Fruit fly (Drosophila melanogaster) whole organism, wandering third instar larva: ENCODE measurements around the gene gNacalpha.
A peak's percentile ranks its signal among the peaks of the same experiment; 100 is the strongest.

ENCODE experiments used
- CrebA ChIP-seq: fragments of 200-800 bp; sonication (Bioruptor generic); optimal IDR thresholded peaks from 2 replicates; lab custom pipeline; 2016; ENCODE audit warnings: missing biosample characterization, mild to moderate bottlenecking, missing genetic modification characterization, borderline replicate concordance
- Mio ChIP-seq: sonication (Bioruptor generic); optimal IDR thresholded peaks from 2 replicates; lab custom pipeline; 2016; ENCODE audit warnings: missing biosample characterization, missing genetic modification characterization
- br ChIP-seq: fragments of 200-800 bp; sonication (Bioruptor generic); optimal IDR thresholded peaks from 2 replicates; lab custom pipeline; 2016; ENCODE audit warnings: missing biosample characterization, missing genetic modification characterization
- ey ChIP-seq: fragments of 200-800 bp; sonication (Bioruptor generic); optimal IDR thresholded peaks from 2 replicates; lab custom pipeline; 2016; ENCODE audit warnings: missing biosample characterization, missing genetic modification characterization
- fru ChIP-seq: fragments of 200-800 bp; sonication (Bioruptor generic); optimal IDR thresholded peaks from 3 replicates; lab custom pipeline; 2016; ENCODE audit warnings: missing biosample characterization, mild to moderate bottlenecking, missing genetic modification characterization
- psq ChIP-seq: fragments of 200-800 bp; sonication (Bioruptor generic); optimal IDR thresholded peaks from 3 replicates; lab custom pipeline; 2017; ENCODE audit warnings: missing biosample characterization, mild to moderate bottlenecking, missing genetic modification characterization, moderate library complexity
- sage ChIP-seq: fragments of 200-800 bp; sonication (Bioruptor generic); optimal IDR thresholded peaks from 2 replicates; lab custom pipeline; 2016; ENCODE audit warnings: missing biosample characterization, mild to moderate bottlenecking, missing genetic modification characterization

dm6 chr2L:1069475-1069874 lies 32.4 kb downstream of the gNacalpha start:
- TF ChIP-seq br (GFP tag; lab: Kevin White, UChicago) (peak; percentile 8), psq (peak; percentile 29), fru (GFP tag; lab: Kevin White, UChicago) (peak; percentile 26), CrebA (GFP tag; lab: Kevin White, UChicago) (no peak), ey (GFP tag; lab: Kevin White, UChicago) (no peak), sage (GFP tag; lab: Kevin White, UChicago) (no peak), Mio (GFP tag; lab: Kevin White, UChicago) (no peak)
